Fruit fly (Drosophila melanogaster) whole organism, embryonic: ENCODE data around the gene RpS7.

Experiments used
- CG10147 ChIP-seq: fragments of 200-800 bp; sonication (Bioruptor generic); optimal IDR thresholded peaks from 2 replicates; lab custom pipeline; 2019; ENCODE audit warnings: missing biosample characterization, mild to moderate bottlenecking, missing genetic modification characterization, moderate library complexity
- br ChIP-seq: fragments of >200 bp; optimal IDR thresholded peaks from 2 replicates; lab custom pipeline; 2017

DNA sequence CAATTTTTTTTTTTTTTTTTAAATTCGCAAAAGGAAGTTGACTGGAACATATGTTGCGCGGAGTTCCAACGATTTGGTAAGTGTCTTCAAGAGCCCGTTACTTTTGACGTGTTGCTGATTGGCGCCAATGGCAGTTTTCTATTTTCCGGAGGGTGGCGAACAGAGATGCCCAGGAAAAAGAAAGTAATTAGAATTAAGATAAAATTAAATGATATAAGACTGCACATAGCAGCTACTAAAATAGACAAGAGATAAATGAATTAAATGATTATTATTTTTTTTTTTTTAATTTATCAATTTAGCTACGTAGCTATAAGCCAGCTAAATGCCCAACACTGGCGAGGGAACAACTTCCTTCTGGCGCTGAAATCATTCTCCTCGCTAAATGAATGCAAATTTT is 13.4 kb upstream of the RpS7 start:
- TF ChIP-seq CG10147 (GFP tag; lab: Kevin White, UChicago) (no peak), br (no peak)
